Fruit fly (Drosophila melanogaster): ENCODE results near the gene kto.

kto gene

DNA sequence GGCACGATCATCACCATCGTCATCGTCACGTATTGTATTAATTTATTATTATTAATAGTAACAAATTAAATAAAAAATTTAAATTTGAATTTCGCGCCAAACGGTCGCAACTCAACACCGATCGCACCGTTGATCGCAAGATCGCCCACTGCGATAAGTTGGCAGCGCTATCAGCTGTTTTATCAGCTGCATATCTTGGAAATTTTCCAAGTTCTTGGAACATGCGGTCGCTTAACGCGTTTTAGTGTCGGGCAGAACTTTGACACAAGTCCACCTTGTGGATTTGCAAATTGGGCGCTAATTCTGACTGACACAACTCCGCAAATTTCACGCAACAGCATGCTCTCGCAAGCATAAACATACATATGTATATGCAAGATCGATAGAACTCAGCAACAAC lies 24.8 kb downstream of the kto start (continued):
- TF ChIP-seq hbn (GFP tag; IDR thresholded peaks at IDR 0.05; ENCODE audit: partially characterized antibody) (no peak; the same call in 1 of the 2 replicates), CG8281 (tag; optimal IDR thresholded peaks at IDR 0.05) (no peak), B-H1 (GFP tag; IDR thresholded peaks at IDR 0.05) (no peak), jigr1 (GFP tag; IDR thresholded peaks at IDR 0.05) (no peak), cwo (GFP tag; optimal IDR thresholded peaks at IDR 0.05) (no peak), bcd (GFP tag; optimal IDR thresholded peaks at IDR 0.05) (peak; percentile 12), phol (tag; optimal IDR thresholded peaks at IDR 0.05) (peak; percentile 36), ind (GFP tag; optimal IDR thresholded peaks at IDR 0.05) (no peak), mirr (GFP tag; optimal IDR thresholded peaks at IDR 0.05) (peak; percentile 38), CG3281 (GFP tag; optimal IDR thresholded peaks at IDR 0.05) (peak; percentile 27), CG10979 (tag; optimal IDR thresholded peaks at IDR 0.05) (peak; percentile 28), CG2712 (tag; optimal IDR thresholded peaks at IDR 0.05) (peak; percentile 34), esg (GFP tag; conservative IDR thresholded peaks at IDR 0.05) (no peak), cas (GFP tag; IDR thresholded peaks at IDR 0.05) (no peak), pfk (GFP tag; optimal IDR thresholded peaks at IDR 0.05) (peak; percentile 35), Ets97D (GFP tag; optimal IDR thresholded peaks at IDR 0.05) (peak; percentile 48), chinmo (GFP tag; IDR thresholded peaks at IDR 0.05; ENCODE audit: partially characterized antibody) (peak; percentile 75; the same call in 2 of the 4 replicates), Six4 (GFP tag; optimal IDR thresholded peaks at IDR 0.05) (no peak), Mrtf (GFP tag; IDR thresholded peaks at IDR 0.05) (no peak), Fer2 (tag; optimal IDR thresholded peaks at IDR 0.05) (no peak), jumu (GFP tag; optimal IDR thresholded peaks at IDR 0.05) (no peak), lilli (GFP tag; optimal IDR thresholded peaks at IDR 0.05) (peak; percentile 8), gsb-n (tag; optimal IDR thresholded peaks at IDR 0.05) (peak; percentile 11), oc (tag; optimal IDR thresholded peaks at IDR 0.05) (no peak), CG10147 (GFP tag; optimal IDR thresholded peaks at IDR 0.05) (no peak), lab (GFP tag; optimal IDR thresholded peaks at IDR 0.05) (peak; percentile 38), NFAT (GFP tag; IDR thresholded peaks at IDR 0.05) (peak; percentile 95), CG7928 (GFP tag; optimal IDR thresholded peaks at IDR 0.05) (no peak), p53 (GFP tag; optimal IDR thresholded peaks at IDR 0.05) (no peak), CG18599 (GFP tag; optimal IDR thresholded peaks at IDR 0.05) (peak; percentile 3), CG15601 (tag; optimal IDR thresholded peaks at IDR 0.05) (peak; percentile 37), CG14710 (tag; optimal IDR thresholded peaks at IDR 0.05) (peak; percentile 61), HmgZ (tag; optimal IDR thresholded peaks at IDR 0.05) (peak; percentile 56), Nf-YC (tag; optimal IDR thresholded peaks at IDR 0.05) (no peak), Meics (GFP tag; optimal IDR thresholded peaks at IDR 0.05) (no peak), ro (GFP tag; IDR thresholded peaks at IDR 0.05) (no peak), Gsc (GFP tag; IDR thresholded peaks at IDR 0.05) (no peak), CG17829 (tag; optimal IDR thresholded peaks at IDR 0.05) (peak; percentile 54), CoRest (tag; optimal IDR thresholded peaks at IDR 0.05) (no peak), CG8944 (GFP tag; optimal IDR thresholded peaks at IDR 0.05) (no peak), CG18764 (GFP tag; optimal IDR thresholded peaks at IDR 0.05) (no peak), pros (GFP tag; optimal IDR thresholded peaks at IDR 0.05) (no peak), grn (GFP tag; optimal IDR thresholded peaks at IDR 0.05) (peak; percentile 83), onecut (GFP tag; IDR thresholded peaks at IDR 0.05) (peak; percentile 52; the same call in 1 of the 2 replicates), fu2 (GFP tag; optimal IDR thresholded peaks at IDR 0.05) (no peak), GATAe (GFP tag; conservative IDR thresholded peaks at IDR 0.05) (no peak), cad (GFP tag; optimal IDR thresholded peaks at IDR 0.05) (no peak), CG13123 (GFP tag; optimal IDR thresholded peaks at IDR 0.05) (no peak), Scr (GFP tag; IDR thresholded peaks at IDR 0.05; ENCODE audit: partially characterized antibody) (peak; percentile 34; the same call in 1 of the 2 replicates), CG7357 (GFP tag; IDR thresholded peaks at IDR 0.05) (no peak), Poxn (GFP tag; IDR thresholded peaks at IDR 0.05) (no peak)

Measured in whole organism, embryonic.